Worm (Caenorhabditis elegans): ENCODE results near the gene C53C11.2.
A peak's percentile ranks its signal among the peaks of the same experiment; 100 is the strongest.

The C53C11.2 gene

DNA sequence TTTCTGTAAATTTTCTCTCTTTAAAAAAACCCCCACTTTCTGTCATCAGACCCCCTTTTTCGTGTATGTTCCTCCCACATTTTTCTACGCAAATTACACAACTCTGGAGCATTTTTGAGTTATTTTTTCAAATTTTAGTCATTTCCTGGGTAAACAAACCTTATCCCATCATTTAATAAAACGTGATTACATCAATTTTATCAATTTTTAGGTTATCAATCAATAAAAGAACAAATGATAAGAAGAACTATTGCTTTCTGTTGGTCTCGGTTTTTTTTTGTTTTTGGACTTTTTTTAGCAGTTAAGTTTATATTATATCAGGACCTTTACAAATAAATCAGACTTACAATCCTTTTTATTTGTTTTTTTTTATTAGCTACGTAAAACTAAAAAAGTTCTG, at the start of gene C53C11.2:
Gene C53C11.2, plus strand, starts transcription at position 284 of the 400 bp plus-strand sequence.
- TF ChIP-seq F37D6.2 (tag; optimal IDR thresholded peaks at IDR 0.05) (no peak), nhr-28 (tag; optimal IDR thresholded peaks at IDR 0.05) (peak; percentile 24), pqm-1 (tag; optimal IDR thresholded peaks at IDR 0.05) (peak; percentile 69), daf-16 (GFP tag; optimal IDR thresholded peaks at IDR 0.05) (no peak), daf-16 (tag; optimal IDR thresholded peaks at IDR 0.05) (peak; percentile 79), dve-1 (tag; optimal IDR thresholded peaks at IDR 0.05; ENCODE audit: insufficient read depth) (peak; percentile 23)

DNA sequence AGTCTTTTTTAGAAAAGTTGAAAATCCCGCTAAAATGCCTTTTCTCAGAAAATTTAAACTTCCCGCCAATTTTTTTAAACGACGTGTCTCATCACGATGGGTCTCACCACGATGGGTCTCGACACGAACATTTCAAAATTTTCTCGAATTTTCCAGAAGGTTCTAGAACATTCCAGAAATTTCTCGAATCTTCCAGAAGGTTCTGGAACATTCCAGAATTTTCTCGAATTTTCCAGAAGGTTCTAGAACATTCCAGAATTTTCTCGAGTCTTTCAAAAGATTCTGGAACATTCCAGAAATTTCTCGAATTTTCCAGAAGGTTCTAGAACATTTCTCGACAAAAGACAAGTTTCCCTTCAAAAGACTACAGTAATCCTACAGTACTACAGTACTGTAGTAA, 48.1 kb upstream of the C53C11.2 start:
- TF ChIP-seq D1046.2 (GFP tag; IDR thresholded peaks at IDR 0.05), result no peak
- TF ChIP-seq daf-8 (GFP tag; IDR thresholded peaks at IDR 0.05), result no peak
- no peak for TF ChIP-seq dmd-8 (GFP tag; IDR thresholded peaks at IDR 0.05)
- no peak for TF ChIP-seq ceh-32 (tag; optimal IDR thresholded peaks at IDR 0.05; ENCODE audit: poor library complexity)
- no peak for TF ChIP-seq F10B5.3 (tag; optimal IDR thresholded peaks at IDR 0.05)
- no peak for TF ChIP-seq ZK546.5 (tag; optimal IDR thresholded peaks at IDR 0.05)
- TF ChIP-seq egl-27 (tag; optimal IDR thresholded peaks at IDR 0.05), result no peak
- TF ChIP-seq nhr-42 (GFP tag; IDR thresholded peaks at IDR 0.05), result no peak
- TF ChIP-seq aly-2 (tag; optimal IDR thresholded peaks at IDR 0.05), result no peak
- TF ChIP-seq nhr-76 (tag; optimal IDR thresholded peaks at IDR 0.05), result no peak
- no peak for TF ChIP-seq R02D3.7 (tag; optimal IDR thresholded peaks at IDR 0.05)
- no peak for TF ChIP-seq dmd-9 (GFP tag; IDR thresholded peaks at IDR 0.05)

ce11 chrX:17294019-17294418, 42.4 kb upstream of the C53C11.2 start:
- no peak for TF ChIP-seq spr-1 (tag; optimal IDR thresholded peaks at IDR 0.05)
- TF ChIP-seq aha-1 (tag), result peak; percentile 91

- no peak for TF ChIP-seq F44E2.7 (GFP tag; IDR thresholded peaks at IDR 0.05)
- TF ChIP-seq mes-2 (tag; optimal IDR thresholded peaks at IDR 0.05; ENCODE audit: poor library complexity, severe bottlenecking), result no peak
- no peak for TF ChIP-seq fkh-10 (GFP tag; optimal IDR thresholded peaks at IDR 0.05)
- TF ChIP-seq nhr-11 (tag; optimal IDR thresholded peaks at IDR 0.05), result no peak
- no peak for TF ChIP-seq ceh-20 (GFP tag; IDR thresholded peaks at IDR 0.05)
- TF ChIP-seq zip-11 (GFP tag; IDR thresholded peaks at IDR 0.05), result no peak
- TF ChIP-seq unc-39 (tag; optimal IDR thresholded peaks at IDR 0.05), result no peak
- no peak for TF ChIP-seq madf-9 (GFP tag; conservative IDR thresholded peaks at IDR 0.05)
- no peak for TF ChIP-seq ceh-82 (tag; optimal IDR thresholded peaks at IDR 0.05)
Observed at ce11 chrX:17294728-17295127, 41.7 kb upstream of the C53C11.2 start, which contains the start of gene C33E10.8. TSS of gene C33E10.8 (minus strand) at chrX:17294828.

- TF ChIP-seq lin-38 (GFP tag; IDR thresholded peaks at IDR 0.05) (peak; percentile 67), hlh-11 (tag; optimal IDR thresholded peaks at IDR 0.05) (peak; percentile 16), nhr-41 (GFP tag; IDR thresholded peaks at IDR 0.05) (no peak), set-16 (GFP tag; IDR thresholded peaks at IDR 0.05) (no peak), ceh-82 (tag; optimal IDR thresholded peaks at IDR 0.05) (no peak), mes-2 (tag; optimal IDR thresholded peaks at IDR 0.05; ENCODE audit: poor library complexity, severe bottlenecking) (no peak), lsy-2 (tag; optimal IDR thresholded peaks at IDR 0.05) (peak in 1 of 2 experiments; percentile 79)
Observed at ce11 chrX:17297408-17297807, 39.0 kb upstream of the C53C11.2 start.

- peak; percentile 23; the same call in 1 of the 2 replicates for TF ChIP-seq egl-43 (GFP tag; IDR thresholded peaks at IDR 0.05)
- peak in 1 of 2 experiments; percentile 6 for TF ChIP-seq unc-62 (GFP tag; optimal IDR thresholded peaks at IDR 0.05 in 1 of 2)
- TF ChIP-seq unc-62 (tag; optimal IDR thresholded peaks at IDR 0.05), result no peak
- TF ChIP-seq D1046.2 (GFP tag; IDR thresholded peaks at IDR 0.05), result no peak
- TF ChIP-seq spr-1 (tag; optimal IDR thresholded peaks at IDR 0.05), result no peak
Observed at ce11 chrX:17300735-17301134, 35.7 kb upstream of the C53C11.2 start.
